Worm (Caenorhabditis elegans) whole organism, L4/young adult: ENCODE data around the gene F31A3.3.
"Not testable (repeated sequence)": the region's sequence is repeated elsewhere in the genome, so short reads cannot be mapped to it uniquely, and the experiment has no call there.

ENCODE experiments used
- W03F9.2 ChIP-seq: fragments of 150-350 bp; optimal IDR thresholded peaks from 2 replicates; lab custom pipeline; 2014; ENCODE audit warnings: missing biosample characterization, missing genetic modification characterization
- dao-5 ChIP-seq: sonication (generic microtip); optimal IDR thresholded peaks from 2 replicates; lab custom pipeline; 2016; ENCODE audit warnings: missing genotype, missing genetic modification characterization, moderate library complexity, missing compliant biosample characterization
- him-1 ChIP-seq: sonication (generic microtip); optimal IDR thresholded peaks from 2 replicates; lab custom pipeline; 2016; ENCODE audit warnings: missing genotype, missing genetic modification reagents, missing genetic modification characterization, missing compliant biosample characterization

The F31A3.3 gene

DNA sequence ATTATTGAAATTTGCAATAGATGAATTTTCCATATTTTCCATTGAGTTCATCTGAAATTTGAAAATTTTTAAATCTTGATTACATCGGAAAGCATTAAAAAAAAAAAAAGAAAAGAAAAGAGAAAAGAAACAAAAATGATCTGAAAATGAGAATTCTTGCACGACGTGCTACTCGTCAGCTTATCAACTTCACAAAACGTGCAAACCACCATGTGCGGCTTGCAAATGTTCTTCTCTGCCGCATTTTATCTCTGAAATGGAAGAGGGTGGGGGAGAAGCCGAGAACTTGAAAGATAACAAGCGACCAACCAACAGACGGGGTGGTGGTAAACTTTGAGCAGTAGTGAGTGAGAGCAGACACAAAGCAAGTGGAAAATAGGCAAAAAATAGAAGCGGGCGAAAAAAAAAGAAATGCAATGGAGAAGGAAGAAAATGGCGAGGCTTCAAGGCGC, at the start of gene F31A3.3:
Gene F31A3.3 (minus strand): TSS at position 51 of the 452 bp plus-strand sequence.
- TF ChIP-seq him-1 (tag; lab: Kevin White, UChicago) = no peak
- no peak for TF ChIP-seq W03F9.2 (tag; lab: Kevin White, UChicago)

DNA sequence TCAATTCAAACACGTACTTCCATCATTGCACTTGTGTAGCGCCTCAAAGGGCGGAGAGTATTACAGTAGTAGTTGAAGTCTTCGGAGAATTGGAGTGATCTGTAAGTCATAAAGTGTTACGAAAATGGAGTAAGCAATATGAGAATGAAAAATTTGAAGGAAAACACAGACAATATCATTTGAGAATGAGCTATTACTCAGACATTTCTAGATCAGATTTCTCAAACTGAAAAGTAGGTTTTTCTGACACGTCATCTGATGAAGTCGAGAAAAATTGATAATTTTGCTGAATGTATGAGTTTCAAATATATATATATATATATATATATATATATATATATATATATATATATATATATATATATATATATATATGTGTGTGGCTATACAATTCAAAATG, 45.9 kb upstream of the F31A3.3 start, which contains the start of gene frpr-7:
Gene frpr-7 (minus strand): TSS at position 101 of the 400 bp plus-strand sequence.
- TF ChIP-seq dao-5 (tag; lab: Kevin White, UChicago) = no peak
- TF ChIP-seq W03F9.2 (tag; lab: Kevin White, UChicago) = no peak
- no peak for TF ChIP-seq him-1 (tag; lab: Kevin White, UChicago)

DNA sequence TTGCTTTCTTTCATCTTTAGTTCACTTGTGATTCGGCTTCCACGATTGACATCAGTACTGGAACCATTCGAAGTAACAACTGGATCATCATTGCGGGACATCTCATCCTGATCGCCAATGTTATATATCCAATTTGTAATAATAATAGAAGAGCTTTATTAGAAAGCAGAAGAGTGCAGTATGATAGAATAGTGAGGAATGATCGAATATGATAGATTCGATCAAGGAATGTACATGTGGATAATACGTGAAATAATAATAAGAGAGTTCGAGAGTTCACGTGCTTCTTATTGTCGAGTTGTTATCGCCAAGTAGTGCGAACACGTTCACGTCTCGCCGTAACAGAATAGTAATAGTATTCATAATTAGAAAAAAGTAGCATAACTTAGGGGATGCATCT, 45.1 kb upstream of the F31A3.3 start, which contains the start of gene F39B3.3:
Gene F39B3.3 (minus strand): TSS at position 101 of the 400 bp plus-strand sequence.
- TF ChIP-seq him-1, W03F9.2, dao-5 (tag; lab: Kevin White, UChicago): not testable (repeated sequence)

DNA sequence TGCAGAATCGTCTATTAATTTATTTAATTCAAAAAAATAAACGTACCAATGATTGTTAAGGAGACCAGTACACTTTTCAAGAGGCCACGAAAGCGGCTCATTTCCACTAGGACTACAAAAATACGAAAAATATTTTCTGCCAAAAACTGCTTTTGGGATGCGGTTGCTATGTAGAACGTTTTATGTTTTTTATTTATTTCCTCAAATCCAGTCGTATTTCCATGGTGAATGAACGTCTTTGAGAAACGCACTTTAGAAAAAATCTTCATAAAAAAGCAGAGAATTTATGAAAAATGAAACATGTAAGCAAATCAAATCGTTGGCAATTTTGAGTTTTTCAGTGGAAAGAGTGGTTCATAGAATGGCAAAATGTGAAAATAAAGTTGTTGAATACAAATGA, 33.5 kb upstream of the F31A3.3 start, which contains the start of gene F39B3.7:
Gene F39B3.7 (minus strand): TSS at position 101 of the 400 bp plus-strand sequence.
- no peak for TF ChIP-seq him-1 (tag; lab: Kevin White, UChicago)
- no peak for TF ChIP-seq dao-5 (tag; lab: Kevin White, UChicago)
- no peak for TF ChIP-seq W03F9.2 (tag; lab: Kevin White, UChicago)

DNA sequence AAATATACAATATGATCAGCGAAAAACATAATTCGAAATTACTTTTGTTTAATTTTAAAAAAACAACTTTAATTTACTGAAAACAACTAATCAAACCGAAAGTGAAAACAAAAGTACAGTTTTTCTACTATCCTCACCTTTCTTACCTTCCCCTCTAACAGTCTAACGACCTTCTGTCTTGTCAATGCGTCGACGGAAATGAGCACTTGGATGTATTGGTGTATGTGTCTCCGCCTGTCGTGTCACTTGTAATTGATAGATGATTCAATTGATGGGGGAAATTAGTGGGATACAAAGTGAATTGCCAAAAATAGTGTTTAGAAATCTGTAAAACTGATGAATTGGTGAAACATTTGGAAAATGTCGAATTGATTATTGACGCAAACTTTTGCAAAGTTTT, 29.5 kb upstream of the F31A3.3 start, which contains the start of gene F31A3.5:
Gene F31A3.5 (minus strand): TSS at position 200 of the 400 bp plus-strand sequence.
- TF ChIP-seq W03F9.2 (tag; lab: Kevin White, UChicago) (no peak), him-1 (tag; lab: Kevin White, UChicago) (no peak), dao-5 (tag; lab: Kevin White, UChicago) (no peak)

DNA sequence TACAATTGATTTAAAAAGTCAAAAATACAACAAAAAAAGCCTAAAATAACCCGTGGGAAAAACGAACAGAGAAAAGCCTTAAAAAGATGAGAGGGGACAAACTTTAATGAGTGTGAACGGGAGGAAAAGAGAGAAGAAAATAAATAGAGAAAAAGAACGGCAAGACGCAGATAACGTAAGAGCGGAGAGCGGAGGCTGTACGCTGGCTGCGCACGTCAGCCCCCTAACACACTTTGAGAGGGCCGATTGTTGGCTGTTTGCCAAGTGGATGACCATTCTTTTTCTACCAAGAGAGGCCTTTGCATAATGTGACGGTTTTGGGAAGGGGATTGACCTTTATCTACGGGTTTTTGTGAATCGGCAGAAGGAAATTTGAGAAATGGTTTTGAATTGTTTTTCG, 28.3 kb upstream of the F31A3.3 start:
- no peak for TF ChIP-seq dao-5 (tag; lab: Kevin White, UChicago)
- TF ChIP-seq him-1 (tag; lab: Kevin White, UChicago) = no peak
- TF ChIP-seq W03F9.2 (tag; lab: Kevin White, UChicago) = no peak

DNA sequence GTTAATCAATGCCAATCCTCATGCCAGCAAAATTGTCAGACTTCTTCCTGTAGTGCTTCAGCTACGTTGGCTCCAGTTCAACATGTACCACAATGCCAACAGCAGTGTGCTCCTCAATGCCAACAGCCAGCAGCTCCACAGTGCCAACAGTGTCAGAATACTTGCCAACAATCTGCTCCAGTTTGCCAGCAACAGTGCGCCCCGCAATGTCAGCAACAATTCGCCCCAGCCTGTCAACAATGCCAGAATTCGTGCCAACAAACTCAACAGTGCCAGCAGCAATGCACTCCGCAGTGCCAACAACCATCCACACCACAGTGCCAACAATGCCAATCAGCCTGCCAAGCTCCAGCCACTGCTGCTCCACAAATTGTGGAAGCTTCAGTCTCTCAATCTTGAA, 19.9 kb upstream of the F31A3.3 start:
- TF ChIP-seq dao-5 (tag; lab: Kevin White, UChicago) (no peak), W03F9.2 (tag; lab: Kevin White, UChicago) (no peak), him-1 (tag; lab: Kevin White, UChicago) (no peak)

DNA sequence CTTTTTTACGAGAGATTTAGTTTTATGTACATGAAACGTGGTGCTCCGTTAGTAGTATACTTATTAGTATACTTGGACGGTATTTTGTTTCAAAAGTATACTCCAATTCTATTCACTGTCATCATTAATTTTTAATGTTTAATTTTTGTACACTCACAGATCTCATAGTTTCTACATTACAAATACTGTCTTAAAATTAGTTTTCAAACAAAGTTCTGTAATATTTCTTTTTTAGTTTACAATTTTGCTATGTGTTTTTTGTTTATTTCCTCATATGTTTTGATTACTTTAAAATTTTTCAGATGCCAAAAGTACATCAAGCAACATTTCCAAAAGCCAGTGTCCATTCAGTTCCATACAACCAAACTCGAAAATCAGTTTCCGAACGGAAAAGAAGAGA, 16.9 kb upstream of the F31A3.3 start, which contains the start of gene hlh-28:
Gene hlh-28 (plus strand): TSS at position 301 of the 400 bp plus-strand sequence.
- not testable (repeated sequence) for TF ChIP-seq dao-5, him-1, W03F9.2 (tag; lab: Kevin White, UChicago)

DNA sequence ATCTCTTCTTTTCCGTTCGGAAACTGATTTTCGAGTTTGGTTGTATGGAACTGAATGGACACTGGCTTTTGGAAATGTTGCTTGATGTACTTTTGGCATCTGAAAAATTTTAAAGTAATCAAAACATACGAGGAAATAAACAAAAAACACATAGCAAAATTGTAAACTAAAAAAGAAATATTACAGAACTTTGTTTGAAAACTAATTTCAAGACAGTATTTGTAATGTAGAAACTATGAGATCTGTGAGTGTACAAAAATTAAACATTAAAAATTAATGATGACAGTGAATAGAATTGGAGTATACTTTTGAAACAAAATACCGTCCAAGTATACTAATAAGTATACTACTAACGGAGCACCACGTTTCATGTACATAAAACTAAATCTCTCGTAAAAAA, 14.7 kb upstream of the F31A3.3 start, which contains the start of gene hlh-29:
Gene hlh-29 (minus strand): TSS at position 101 of the 400 bp plus-strand sequence.
- TF ChIP-seq dao-5, W03F9.2, him-1 (tag; lab: Kevin White, UChicago): not testable (repeated sequence)

DNA sequence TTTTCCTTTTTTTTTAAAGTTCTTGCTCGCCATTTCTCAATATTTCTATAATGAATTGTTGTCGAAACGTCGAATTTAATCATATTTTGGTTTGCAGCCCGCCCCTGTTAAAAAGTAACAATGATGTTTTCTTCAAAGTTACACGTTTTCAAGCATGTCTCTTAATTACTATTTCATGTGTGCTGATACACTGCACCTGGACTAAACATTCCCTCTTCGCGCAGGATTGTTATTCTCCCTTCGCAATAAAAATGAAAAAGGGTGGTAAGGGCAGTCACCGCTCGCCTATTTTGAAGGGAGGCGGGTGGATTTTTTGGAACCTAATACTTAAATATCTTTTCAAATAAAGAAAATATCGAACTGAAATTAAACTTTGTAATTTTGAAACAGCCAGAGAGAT, 11.6 kb upstream of the F31A3.3 start:
- TF ChIP-seq him-1 (tag; lab: Kevin White, UChicago) = peak; percentile 22
- TF ChIP-seq dao-5 (tag; lab: Kevin White, UChicago) = no peak

DNA sequence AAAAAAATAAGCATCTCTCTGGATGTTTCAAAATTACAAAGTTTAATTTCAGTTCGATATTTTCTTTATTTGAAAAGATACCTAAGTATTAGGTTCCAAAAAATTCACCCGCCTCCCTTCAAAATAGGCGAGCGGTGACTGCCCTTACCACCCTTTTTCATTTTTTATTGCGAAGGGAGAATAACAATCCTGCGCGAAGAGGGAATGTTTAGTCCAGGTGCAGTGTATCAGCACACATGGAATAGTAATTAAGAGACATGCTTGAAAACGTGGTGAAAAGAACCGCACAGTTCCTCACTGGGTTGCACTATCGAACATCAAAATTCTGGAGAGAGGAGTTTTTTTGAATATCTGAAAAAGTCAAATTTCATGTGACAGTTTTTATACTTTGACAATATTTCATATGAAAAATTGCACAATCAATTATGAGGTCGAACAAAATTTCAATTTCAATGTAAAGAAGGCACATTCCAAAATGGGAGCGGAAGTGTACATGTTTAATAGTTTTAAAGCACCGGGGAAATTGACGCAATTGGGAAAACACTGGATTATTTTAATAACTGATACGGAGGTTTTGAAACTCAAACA, 10.6 kb upstream of the F31A3.3 start:
- TF ChIP-seq dao-5 (tag; lab: Kevin White, UChicago) = no peak
- TF ChIP-seq him-1 (tag; lab: Kevin White, UChicago) = peak; percentile 91
- TF ChIP-seq W03F9.2 (tag; lab: Kevin White, UChicago) = peak; percentile 68

DNA sequence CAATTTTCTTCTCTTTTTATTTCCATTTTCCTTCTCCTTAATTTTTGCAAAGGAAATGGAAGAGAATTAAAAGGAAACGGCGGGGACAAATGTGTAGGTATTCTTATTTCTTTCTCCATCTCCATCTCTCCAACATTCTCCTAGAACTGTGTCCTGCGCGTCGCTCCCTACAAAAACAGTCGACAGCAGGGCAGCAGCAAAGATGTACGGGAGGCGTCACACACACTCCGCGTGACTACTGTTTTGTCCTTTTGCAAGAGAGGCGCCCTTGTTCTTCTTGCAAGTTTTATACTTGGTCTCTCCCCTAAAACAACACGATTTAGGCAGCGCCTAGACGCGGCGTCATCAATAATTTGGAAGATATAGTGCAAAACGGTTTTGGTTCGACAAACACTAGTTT, 6.1 kb upstream of the F31A3.3 start:
- no peak for TF ChIP-seq him-1 (tag; lab: Kevin White, UChicago)
- no peak for TF ChIP-seq W03F9.2 (tag; lab: Kevin White, UChicago)
- TF ChIP-seq dao-5 (tag; lab: Kevin White, UChicago) = no peak

DNA sequence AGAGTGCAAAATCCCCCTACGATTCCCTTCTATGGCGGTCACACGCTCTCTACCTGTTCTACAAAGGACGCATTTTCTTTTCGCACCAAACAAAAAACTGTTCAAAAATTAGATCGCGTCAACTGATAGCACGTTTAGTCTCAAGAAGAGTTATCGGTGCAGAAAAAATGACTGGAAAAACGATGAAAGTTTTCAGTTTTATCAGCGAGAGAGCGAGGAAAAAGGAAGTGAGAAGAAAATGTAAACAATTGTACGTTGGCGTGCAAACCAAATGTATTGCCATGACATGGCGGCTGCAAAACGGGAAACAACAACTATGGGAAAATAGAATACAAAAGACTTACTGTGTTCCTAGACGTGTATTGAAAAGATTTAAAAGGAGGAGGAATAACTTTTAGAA, 3.7 kb upstream of the F31A3.3 start:
- TF ChIP-seq dao-5 (tag; lab: Kevin White, UChicago) (no peak), him-1 (tag; lab: Kevin White, UChicago) (no peak), W03F9.2 (tag; lab: Kevin White, UChicago) (no peak)
